Worm (Caenorhabditis elegans): ENCODE measurements around the gene Y43D4A.1.
"Not testable (repeated sequence)": the region's sequence is repeated elsewhere in the genome, so short reads cannot be mapped to it uniquely, and the experiment has no call there.

Gene Y43D4A.1

ce11 chrIV:16722000-16722607 lies 21.5 kb upstream of the Y43D4A.1 start:
- no peak for TF ChIP-seq B0310.2 (tag; optimal IDR thresholded peaks at IDR 0.05)
- TF ChIP-seq ama-1 (optimal IDR thresholded peaks at IDR 0.05): no peak
- TF ChIP-seq hnd-1 (tag; optimal IDR thresholded peaks at IDR 0.05): no peak
- TF ChIP-seq sea-1 (GFP tag; conservative IDR thresholded peaks at IDR 0.05): no peak
- TF ChIP-seq ceh-36 (tag; optimal IDR thresholded peaks at IDR 0.05): no peak
- no peak for TF ChIP-seq aly-1 (tag; optimal IDR thresholded peaks at IDR 0.05)
- TF ChIP-seq tra-4 (tag; optimal IDR thresholded peaks at IDR 0.05): no peak
- TF ChIP-seq flt-1 (GFP tag; IDR thresholded peaks at IDR 0.05): no peak
- no peak for TF ChIP-seq tbx-37 (GFP tag; conservative IDR thresholded peaks at IDR 0.05)
- TF ChIP-seq scrt-1 (GFP tag; IDR thresholded peaks at IDR 0.05): no peak
- TF ChIP-seq ceh-13 (GFP tag; optimal IDR thresholded peaks at IDR 0.05): no peak
- TF ChIP-seq hmbx-1 (tag; optimal IDR thresholded peaks at IDR 0.05): no peak

ce11 chrIV:16722616-16723015 lies 21.0 kb upstream of the Y43D4A.1 start, which contains the start of gene Y51H4A.23:
Y51H4A.23 (plus strand) TSS chrIV:16722916.
- not testable (repeated sequence) for TF ChIP-seq ets-7, B0310.2, hnd-1 (tag; optimal IDR thresholded peaks at IDR 0.05)

DNA sequence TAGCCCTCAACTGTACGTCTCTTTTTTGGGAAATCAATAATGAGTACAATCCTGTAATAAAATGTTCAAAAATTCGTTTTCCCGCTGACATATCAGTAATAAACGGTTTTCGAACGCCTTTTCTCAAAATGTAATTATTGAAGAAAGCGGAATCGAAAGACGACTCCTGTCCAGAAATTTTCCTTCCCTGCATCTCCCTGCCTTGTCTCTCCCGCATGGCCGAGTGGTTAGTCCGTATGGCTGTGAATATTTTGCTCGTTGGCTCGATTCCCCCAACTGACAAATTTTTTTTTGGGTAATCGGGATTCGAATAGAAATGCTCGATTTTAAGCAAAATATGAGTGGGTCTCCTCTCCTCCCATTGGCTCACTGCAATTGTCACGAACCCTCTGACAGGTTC lies 12.4 kb upstream of the Y43D4A.1 start:
- TF ChIP-seq sea-1 (GFP tag; conservative IDR thresholded peaks at IDR 0.05) (peak; percentile 79), flt-1 (GFP tag; IDR thresholded peaks at IDR 0.05) (peak; percentile 73), scrt-1 (GFP tag; IDR thresholded peaks at IDR 0.05) (peak; percentile 83), pes-1 (GFP tag; IDR thresholded peaks at IDR 0.05) (peak; percentile 85), tbx-11 (GFP tag; IDR thresholded peaks at IDR 0.05) (0 out of 2 replicates have a peak, but pooled peaks have one; percentile 64), tbx-37 (GFP tag; conservative IDR thresholded peaks at IDR 0.05) (peak; percentile 57)

ce11 chrIV:16735957-16736356 lies 7.7 kb upstream of the Y43D4A.1 start, which contains the start of gene Y51H4A.25:
Y51H4A.25 (plus strand) TSS chrIV:16736329.
- TF ChIP-seq scrt-1 (GFP tag; IDR thresholded peaks at IDR 0.05) (no peak), flt-1 (GFP tag; IDR thresholded peaks at IDR 0.05) (no peak), ceh-36 (tag; optimal IDR thresholded peaks at IDR 0.05) (no peak), ama-1 (optimal IDR thresholded peaks at IDR 0.05) (no peak), tbx-11 (GFP tag; IDR thresholded peaks at IDR 0.05) (no peak), B0310.2 (tag; optimal IDR thresholded peaks at IDR 0.05) (no peak), ets-7 (tag; optimal IDR thresholded peaks at IDR 0.05) (no peak), tra-4 (tag; optimal IDR thresholded peaks at IDR 0.05) (no peak), pes-1 (GFP tag; IDR thresholded peaks at IDR 0.05) (no peak), tbx-37 (GFP tag; conservative IDR thresholded peaks at IDR 0.05) (no peak), hnd-1 (tag; optimal IDR thresholded peaks at IDR 0.05) (no peak), sea-1 (GFP tag; conservative IDR thresholded peaks at IDR 0.05) (no peak), aly-1 (tag; optimal IDR thresholded peaks at IDR 0.05) (no peak), ceh-13 (GFP tag; optimal IDR thresholded peaks at IDR 0.05) (no peak)

- no peak for TF ChIP-seq B0310.2 (tag; optimal IDR thresholded peaks at IDR 0.05)
- TF ChIP-seq ama-1 (optimal IDR thresholded peaks at IDR 0.05): no peak
- TF ChIP-seq flt-1 (GFP tag; IDR thresholded peaks at IDR 0.05): no peak
- TF ChIP-seq ets-7 (tag; optimal IDR thresholded peaks at IDR 0.05): no peak
- TF ChIP-seq tbx-11 (GFP tag; IDR thresholded peaks at IDR 0.05): no peak
- no peak for TF ChIP-seq hmg-4 (GFP tag; optimal IDR thresholded peaks at IDR 0.05)
- TF ChIP-seq scrt-1 (GFP tag; IDR thresholded peaks at IDR 0.05): no peak
- TF ChIP-seq hmbx-1 (tag; optimal IDR thresholded peaks at IDR 0.05): no peak
- TF ChIP-seq ceh-13 (GFP tag; optimal IDR thresholded peaks at IDR 0.05): no peak
- TF ChIP-seq hnd-1 (tag; optimal IDR thresholded peaks at IDR 0.05): no peak
- TF ChIP-seq aly-1 (tag; optimal IDR thresholded peaks at IDR 0.05): no peak
- no peak for TF ChIP-seq ceh-36 (tag; optimal IDR thresholded peaks at IDR 0.05)
- no peak for TF ChIP-seq tbx-37 (GFP tag; conservative IDR thresholded peaks at IDR 0.05)
- no peak for TF ChIP-seq F13C5.2 (tag; optimal IDR thresholded peaks at IDR 0.05)
- no peak for TF ChIP-seq pes-1 (GFP tag; IDR thresholded peaks at IDR 0.05)
- TF ChIP-seq tra-4 (tag; optimal IDR thresholded peaks at IDR 0.05): no peak
- no peak for TF ChIP-seq sea-1 (GFP tag; conservative IDR thresholded peaks at IDR 0.05)
These were observed 2.9 kb upstream of the Y43D4A.1 start, which contains the start of gene Y51H4A.24 for ce11 chrIV:16740769-16741168. Y51H4A.24 (minus strand) TSS chrIV:16740869.

- no peak for TF ChIP-seq pes-1 (GFP tag; IDR thresholded peaks at IDR 0.05)
- no peak for TF ChIP-seq ceh-13 (GFP tag; optimal IDR thresholded peaks at IDR 0.05)
- TF ChIP-seq hmg-4 (GFP tag; optimal IDR thresholded peaks at IDR 0.05): no peak
- no peak for TF ChIP-seq aly-1 (tag; optimal IDR thresholded peaks at IDR 0.05)
- no peak for TF ChIP-seq hmbx-1 (tag; optimal IDR thresholded peaks at IDR 0.05)
- TF ChIP-seq ets-7 (tag; optimal IDR thresholded peaks at IDR 0.05): no peak
- no peak for TF ChIP-seq ceh-36 (tag; optimal IDR thresholded peaks at IDR 0.05)
- no peak for TF ChIP-seq hnd-1 (tag; optimal IDR thresholded peaks at IDR 0.05)
These were observed 7.5 kb downstream of the Y43D4A.1 start for ce11 chrIV:16751087-16751486.

DNA sequence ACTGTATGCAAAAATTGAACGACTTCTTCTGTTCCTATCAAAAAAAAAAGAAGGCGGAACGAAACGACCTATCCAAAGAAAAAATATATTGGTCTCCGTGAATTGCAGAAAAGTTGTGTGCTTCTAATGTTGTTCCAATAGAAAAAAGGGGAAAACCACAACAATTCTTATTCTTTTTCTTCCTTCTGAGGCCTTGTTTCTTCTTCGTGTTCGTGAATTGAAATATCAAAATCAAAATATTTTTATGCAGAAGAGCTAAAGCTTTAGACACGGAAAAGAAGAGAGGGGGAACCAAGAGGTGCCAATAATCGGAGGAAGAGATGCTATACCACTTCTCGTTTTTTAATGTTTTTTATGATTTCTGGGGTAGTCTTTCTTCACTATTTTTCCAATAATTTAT lies 12.1 kb downstream of the Y43D4A.1 start, which contains the start of gene Y43D4A.2:
Y43D4A.2 (minus strand) TSS at position 101 of the 400 bp plus-strand sequence.
- not testable (repeated sequence) for TF ChIP-seq hnd-1, ceh-36, tra-4 (tag; optimal IDR thresholded peaks at IDR 0.05)

DNA sequence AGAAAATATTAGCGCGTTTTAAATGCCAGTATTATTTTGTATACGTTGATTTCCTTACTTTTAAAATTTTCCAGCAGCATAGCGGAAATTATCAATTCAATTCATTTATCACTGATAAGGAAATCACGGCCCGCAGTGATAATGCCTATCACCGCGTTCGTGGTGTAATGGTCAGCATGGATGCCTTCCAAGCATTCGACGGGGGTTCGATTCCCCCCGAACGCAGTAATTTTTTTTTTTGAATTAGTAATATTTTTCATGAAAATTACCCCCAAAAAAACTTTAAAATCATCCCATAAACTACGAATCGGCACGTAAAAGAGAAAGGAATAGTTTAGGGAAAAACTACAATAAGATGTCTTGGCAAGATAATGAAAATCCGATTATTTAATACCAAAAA lies 31.4 kb downstream of the Y43D4A.1 start:
- 0 out of 2 replicates have a peak, but pooled peaks have one; percentile 31 for TF ChIP-seq pes-1 (GFP tag; IDR thresholded peaks at IDR 0.05)
- no peak for TF ChIP-seq scrt-1 (GFP tag; IDR thresholded peaks at IDR 0.05)
- no peak for TF ChIP-seq hnd-1 (tag; optimal IDR thresholded peaks at IDR 0.05)
- 0 out of 2 replicates have a peak, but pooled peaks have one; percentile 31 for TF ChIP-seq tbx-37 (GFP tag; conservative IDR thresholded peaks at IDR 0.05)
